Worm (Caenorhabditis elegans): ENCODE data around the gene M03B6.5.

Gene M03B6.5

ce11 chrX:13843676-13844075 is at the start of gene M03B6.5:
Gene M03B6.5, plus strand, starts transcription at chrX:13843976.
- no peak for TF ChIP-seq daf-12 (tag; optimal IDR thresholded peaks at IDR 0.05)
- no peak for TF ChIP-seq sea-2 (GFP tag; optimal IDR thresholded peaks at IDR 0.05)
- no peak for TF ChIP-seq pha-4 (tag; optimal IDR thresholded peaks at IDR 0.05)

DNA sequence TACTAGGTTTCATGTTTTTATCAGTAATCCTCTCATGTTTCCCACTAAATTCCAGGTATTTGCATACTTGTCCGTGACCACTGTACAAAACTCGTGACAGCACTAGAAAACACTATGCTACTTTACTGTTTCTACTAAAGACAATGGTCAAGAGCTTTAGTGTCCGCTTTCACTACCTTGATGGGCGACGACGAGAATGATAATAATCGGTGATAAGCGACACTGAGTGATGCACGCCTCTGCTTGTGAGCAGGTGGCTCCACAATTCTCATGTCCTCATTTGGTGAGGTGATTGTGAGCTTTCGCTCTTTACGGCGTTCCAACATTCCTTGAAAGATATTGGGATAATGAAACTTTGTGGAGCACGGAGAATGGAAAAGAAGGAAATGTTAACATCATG is 40.5 kb upstream of the M03B6.5 start:
- TF ChIP-seq ztf-4 (tag; optimal IDR thresholded peaks at IDR 0.05) (no peak), ama-1 (optimal IDR thresholded peaks at IDR 0.05) (no peak), pqm-1 (tag; optimal IDR thresholded peaks at IDR 0.05) (peak; percentile 72), ceh-9 (tag; optimal IDR thresholded peaks at IDR 0.05) (no peak), snpc-4 (tag; optimal IDR thresholded peaks at IDR 0.05) (no peak), pha-4 (tag; optimal IDR thresholded peaks at IDR 0.05) (peak; percentile 2), mdl-1 (tag; optimal IDR thresholded peaks at IDR 0.05) (no peak), elt-1 (tag; optimal IDR thresholded peaks at IDR 0.05) (no peak), elt-2 (tag; optimal IDR thresholded peaks at IDR 0.05) (peak; percentile 71), ceh-28 (tag; optimal IDR thresholded peaks at IDR 0.05) (no peak), eor-1 (tag; optimal IDR thresholded peaks at IDR 0.05) (no peak), ceh-16 (tag; optimal IDR thresholded peaks at IDR 0.05) (no peak), skn-1 (tag; optimal IDR thresholded peaks at IDR 0.05) (peak; percentile 10), nhr-25 (tag; optimal IDR thresholded peaks at IDR 0.05) (no peak), fkh-2 (tag; optimal IDR thresholded peaks at IDR 0.05) (no peak), zag-1 (tag; optimal IDR thresholded peaks at IDR 0.05) (no peak), ceh-82 (tag; optimal IDR thresholded peaks at IDR 0.05) (no peak)

DNA sequence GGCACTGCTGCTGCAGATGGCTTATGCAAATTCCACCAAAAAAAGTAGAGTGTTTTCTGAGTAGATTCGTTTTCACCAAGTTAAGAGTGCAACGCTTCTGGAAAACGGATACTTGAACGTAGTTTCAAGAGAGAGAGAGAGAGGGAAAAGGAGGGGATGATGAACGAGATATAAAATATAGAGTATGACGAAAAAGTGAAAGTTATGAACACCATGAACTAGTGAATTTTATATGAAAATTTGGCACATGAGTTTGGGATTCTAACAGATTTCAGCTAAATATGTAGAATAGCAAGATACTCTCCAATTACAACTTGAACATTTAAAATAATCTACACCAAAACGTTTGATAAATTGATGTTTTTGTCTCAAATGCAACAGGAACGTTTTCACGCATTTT is 34.0 kb upstream of the M03B6.5 start, which contains the start of gene obr-3:
Gene obr-3, minus strand, starts transcription at position 101 of the 400 bp plus-strand sequence.
- TF ChIP-seq sea-2 (GFP tag; optimal IDR thresholded peaks at IDR 0.05) (no peak), pqm-1 (tag; optimal IDR thresholded peaks at IDR 0.05) (no peak), nhr-76 (tag; optimal IDR thresholded peaks at IDR 0.05) (no peak), nhr-23 (tag; optimal IDR thresholded peaks at IDR 0.05) (no peak), ZK546.5 (tag; optimal IDR thresholded peaks at IDR 0.05) (no peak), lin-39 (tag; optimal IDR thresholded peaks at IDR 0.05) (no peak), mml-1 (tag; optimal IDR thresholded peaks at IDR 0.05) (no peak)

ce11 chrX:13811156-13811555 is 32.6 kb upstream of the M03B6.5 start:
- TF ChIP-seq ceh-82 (tag; optimal IDR thresholded peaks at IDR 0.05) (no peak), nhr-28 (tag; optimal IDR thresholded peaks at IDR 0.05) (no peak), pqm-1 (tag; optimal IDR thresholded peaks at IDR 0.05) (no peak), ztf-4 (tag; optimal IDR thresholded peaks at IDR 0.05) (no peak), fkh-10 (GFP tag; optimal IDR thresholded peaks at IDR 0.05) (no peak), nhr-23 (tag; optimal IDR thresholded peaks at IDR 0.05) (no peak), zag-1 (tag; optimal IDR thresholded peaks at IDR 0.05) (no peak), eor-1 (tag; optimal IDR thresholded peaks at IDR 0.05) (no peak), nhr-11 (tag; optimal IDR thresholded peaks at IDR 0.05) (no peak)

DNA sequence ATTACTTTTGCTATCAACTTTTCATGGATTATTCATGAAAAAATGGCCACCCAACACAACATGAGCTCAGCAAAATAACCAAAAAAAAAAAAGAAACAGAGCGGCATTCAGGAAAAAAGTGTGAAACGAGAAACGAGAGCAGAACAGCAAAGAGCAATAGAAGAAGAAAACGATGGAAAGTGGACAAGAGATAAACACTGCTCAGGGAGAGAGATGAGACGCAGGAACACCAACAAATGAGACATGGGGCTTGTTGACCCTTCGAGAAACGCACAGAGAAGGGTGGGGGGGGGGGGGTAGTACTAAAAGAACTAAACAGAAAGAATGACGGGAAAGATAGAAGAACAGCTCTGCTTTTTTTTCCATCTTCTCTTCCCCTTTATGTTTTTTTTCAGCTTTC is 31.8 kb upstream of the M03B6.5 start:
- peak; percentile 44 for TF ChIP-seq nfya-1 (tag; optimal IDR thresholded peaks at IDR 0.05; ENCODE audit: insufficient read depth)
- TF ChIP-seq lin-39 (tag; optimal IDR thresholded peaks at IDR 0.05) = peak; percentile 1
- TF ChIP-seq egl-5 (tag; optimal IDR thresholded peaks at IDR 0.05) = peak; percentile 44
- TF ChIP-seq hmg-11 (tag; optimal IDR thresholded peaks at IDR 0.05) = peak; percentile 35
- no peak for TF ChIP-seq nhr-28 (tag; optimal IDR thresholded peaks at IDR 0.05)
- peak; percentile 57 for TF ChIP-seq pha-4 (tag; optimal IDR thresholded peaks at IDR 0.05)
- no peak for TF ChIP-seq nhr-11 (tag; optimal IDR thresholded peaks at IDR 0.05)

DNA sequence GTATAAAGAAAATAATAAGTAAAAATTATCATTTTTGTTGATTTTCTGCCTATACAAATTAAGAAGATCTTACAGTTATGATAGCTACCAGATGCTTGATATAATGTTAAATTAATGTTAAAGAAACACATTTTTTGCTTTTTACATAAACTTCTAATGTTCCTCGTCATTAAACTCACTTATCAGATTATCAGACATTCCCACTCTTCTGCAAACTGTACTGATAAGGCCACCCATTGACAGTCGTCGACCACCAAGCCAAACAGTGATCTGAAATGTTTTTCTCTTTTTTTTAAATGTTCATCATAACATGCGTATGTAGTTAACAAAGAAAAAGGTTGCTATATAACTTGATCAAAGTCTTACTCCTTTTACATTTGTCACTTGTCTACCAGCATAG is 25.0 kb upstream of the M03B6.5 start:
- TF ChIP-seq R02D3.7 (tag; optimal IDR thresholded peaks at IDR 0.05) = no peak
- no peak for TF ChIP-seq fkh-2 (tag; optimal IDR thresholded peaks at IDR 0.05)
- TF ChIP-seq nhr-12 (tag; optimal IDR thresholded peaks at IDR 0.05) = no peak
- peak; percentile 26 for TF ChIP-seq pqm-1 (tag; optimal IDR thresholded peaks at IDR 0.05)
- no peak for TF ChIP-seq elt-2 (tag; optimal IDR thresholded peaks at IDR 0.05)

Measured in whole organism, L3 larva.